Fruit fly (Drosophila melanogaster) whole organism, prepupa: ENCODE results near the gene neb.
A peak's percentile ranks its signal among the peaks of the same experiment; 100 is the strongest.

ENCODE experiments used
- CG10669 ChIP-seq: fragments of 200-800 bp; sonication (Bioruptor generic); optimal IDR thresholded peaks from 3 replicates; lab custom pipeline; 2018; ENCODE audit warnings: missing biosample characterization, mild to moderate bottlenecking, missing genetic modification characterization, moderate library complexity
- CG11294 ChIP-seq: fragments of 200-800 bp; sonication (Bioruptor generic); IDR thresholded peaks from 2 replicates; pipeline ENCODE4 v1.3.6; 2022; ENCODE audit warnings: missing biosample characterization, missing genetic modification characterization
- CG11762 ChIP-seq: fragments of 200-800 bp; sonication (Bioruptor generic); optimal IDR thresholded peaks from 3 replicates; lab custom pipeline; 2016; ENCODE audit warnings: missing biosample characterization, missing genetic modification characterization; ENCODE audit not compliant: insufficient read depth
- CG11902 ChIP-seq: fragments of 200-800 bp; sonication (Bioruptor generic); optimal IDR thresholded peaks from 3 replicates; lab custom pipeline; 2016; ENCODE audit warnings: missing biosample characterization, missing genetic modification characterization
- CG1621 ChIP-seq: fragments of 200-800 bp; sonication (Bioruptor generic); optimal IDR thresholded peaks from 3 replicates; lab custom pipeline; 2018; ENCODE audit warnings: missing biosample characterization, mild to moderate bottlenecking, missing genetic modification characterization
- CG16779 ChIP-seq: fragments of 200-800 bp; sonication (Bioruptor generic); optimal IDR thresholded peaks from 3 replicates; lab custom pipeline; 2017; ENCODE audit warnings: missing biosample characterization, mild to moderate bottlenecking, missing genetic modification characterization
- CG32006 ChIP-seq: fragments of 200-800 bp; sonication (Bioruptor generic); optimal IDR thresholded peaks from 3 replicates; lab custom pipeline; 2017; ENCODE audit warnings: missing biosample characterization, mild to moderate bottlenecking, missing genetic modification characterization
- CG34406 ChIP-seq: fragments of 200-800 bp; sonication (Bioruptor generic); optimal IDR thresholded peaks from 3 replicates; lab custom pipeline; 2016; ENCODE audit warnings: missing biosample characterization, missing genetic modification characterization
- CG3919 ChIP-seq: fragments of 200-800 bp; sonication (Bioruptor generic); optimal IDR thresholded peaks from 3 replicates; lab custom pipeline; 2016; ENCODE audit warnings: missing biosample characterization, missing genetic modification characterization
- CG4318 ChIP-seq: fragments of 200-800 bp; sonication (Bioruptor generic); optimal IDR thresholded peaks from 3 replicates; lab custom pipeline; 2017; ENCODE audit warnings: missing biosample characterization, mild to moderate bottlenecking, missing genetic modification characterization
- CG6163 ChIP-seq: fragments of 200-800 bp; sonication (Bioruptor generic); IDR thresholded peaks from 3 replicates; pipeline ENCODE4 v1.3.6; 2022; ENCODE audit warnings: missing biosample characterization, missing genetic modification characterization
- CG6276 ChIP-seq: fragments of 200-800 bp; sonication (Bioruptor generic); optimal IDR thresholded peaks from 2 replicates; lab custom pipeline; 2017; ENCODE audit warnings: missing biosample characterization, mild to moderate bottlenecking, missing genetic modification characterization
- CG6792 ChIP-seq: fragments of 200-800 bp; sonication (Bioruptor generic); optimal IDR thresholded peaks from 3 replicates; lab custom pipeline; 2016; ENCODE audit warnings: missing biosample characterization, missing genetic modification characterization
- CG6808 ChIP-seq: fragments of 200-800 bp; sonication (Bioruptor generic); optimal IDR thresholded peaks from 3 replicates; lab custom pipeline; 2017; ENCODE audit warnings: missing biosample characterization, missing genetic modification characterization, mild to moderate bottlenecking, moderate library complexity, missing genetic modification reagents
- CG6854 ChIP-seq: fragments of 200-800 bp; sonication (Bioruptor generic); optimal IDR thresholded peaks from 2 replicates; lab custom pipeline; 2017; ENCODE audit warnings: missing biosample characterization, mild to moderate bottlenecking, missing genetic modification characterization
- CG8119 ChIP-seq: fragments of 200-800 bp; sonication (Bioruptor generic); IDR thresholded peaks from 3 replicates; pipeline ENCODE4 v1.3.6; 2022; ENCODE audit warnings: missing biosample characterization, missing genetic modification characterization
- CG8632 ChIP-seq: fragments of 200-800 bp; sonication (Bioruptor generic); optimal IDR thresholded peaks from 3 replicates; lab custom pipeline; 2016; ENCODE audit warnings: missing biosample characterization, missing genetic modification characterization
- CG9139 ChIP-seq: fragments of 200-800 bp; sonication (Bioruptor generic); optimal IDR thresholded peaks from 3 replicates; lab custom pipeline; 2017; ENCODE audit warnings: missing biosample characterization, mild to moderate bottlenecking, missing genetic modification characterization
- Eip75B ChIP-seq: fragments of 200-800 bp; sonication (Bioruptor generic); optimal IDR thresholded peaks from 3 replicates; lab custom pipeline; 2016; ENCODE audit warnings: missing biosample characterization, missing genetic modification characterization
- Eip93F ChIP-seq: fragments of 200-800 bp; sonication (Bioruptor generic); optimal IDR thresholded peaks from 2 replicates; lab custom pipeline; 2016; ENCODE audit warnings: missing biosample characterization, mild to moderate bottlenecking, missing genetic modification characterization
- Ets21C ChIP-seq: fragments of 200-800 bp; sonication (Bioruptor generic); optimal IDR thresholded peaks from 3 replicates; lab custom pipeline; 2016; ENCODE audit warnings: missing biosample characterization, missing genetic modification characterization
- Ets96B ChIP-seq: fragments of 200-800 bp; optimal IDR thresholded peaks from 2 replicates; lab custom pipeline; 2019; ENCODE audit warnings: missing biosample characterization, mild to moderate bottlenecking, missing genetic modification characterization, moderate library complexity
- Hr4 ChIP-seq: fragments of 200-800 bp; sonication (Bioruptor generic); optimal IDR thresholded peaks from 3 replicates; lab custom pipeline; 2016; ENCODE audit warnings: missing biosample characterization, missing genetic modification characterization
- Lpt ChIP-seq: fragments of 200-800 bp; sonication (Bioruptor generic); optimal IDR thresholded peaks from 3 replicates; lab custom pipeline; 2016; ENCODE audit warnings: missing biosample characterization, missing genetic modification characterization
- Met ChIP-seq: fragments of 200-800 bp; sonication (Bioruptor generic); optimal IDR thresholded peaks from 3 replicates; lab custom pipeline; 2016; ENCODE audit warnings: missing biosample characterization, missing genetic modification characterization
- OdsH ChIP-seq: fragments of 200-800 bp; sonication (Bioruptor generic); optimal IDR thresholded peaks from 3 replicates; lab custom pipeline; 2016; ENCODE audit warnings: missing biosample characterization, missing genetic modification characterization
- Smox ChIP-seq: fragments of 200-800 bp; sonication (Bioruptor generic); optimal IDR thresholded peaks from 3 replicates; lab custom pipeline; 2016; ENCODE audit warnings: missing biosample characterization, missing genetic modification characterization
- Sox102F ChIP-seq: fragments of 200-800 bp; sonication (Bioruptor generic); optimal IDR thresholded peaks from 2 replicates; lab custom pipeline; 2016; ENCODE audit warnings: missing biosample characterization, mild to moderate bottlenecking, missing genetic modification characterization
- Sox15 ChIP-seq: fragments of 200-800 bp; sonication (Bioruptor generic); optimal IDR thresholded peaks from 3 replicates; lab custom pipeline; 2016; ENCODE audit warnings: missing biosample characterization, missing genetic modification characterization
- achi ChIP-seq: fragments of 200-800 bp; sonication (Bioruptor generic); optimal IDR thresholded peaks from 3 replicates; lab custom pipeline; 2016; ENCODE audit warnings: missing biosample characterization, missing genetic modification characterization
- acj6 ChIP-seq: fragments of 200-800 bp; sonication (Bioruptor generic); optimal IDR thresholded peaks from 3 replicates; lab custom pipeline; 2016; ENCODE audit warnings: missing biosample characterization, missing genetic modification characterization
- cyc ChIP-seq: fragments of 200-800 bp; sonication (Bioruptor generic); optimal IDR thresholded peaks from 3 replicates; lab custom pipeline; 2016; ENCODE audit warnings: missing biosample characterization, missing genetic modification characterization
- dac ChIP-seq: fragments of 200-800 bp; sonication (Bioruptor generic); optimal IDR thresholded peaks from 2 replicates; lab custom pipeline; 2017; ENCODE audit warnings: missing biosample characterization, mild to moderate bottlenecking, missing genetic modification characterization
- dsx ChIP-seq: fragments of 200-800 bp; optimal IDR thresholded peaks from 3 replicates; lab custom pipeline; 2019; ENCODE audit warnings: missing biosample characterization, mild to moderate bottlenecking, missing genetic modification characterization, moderate library complexity; ENCODE audit not compliant: poor library complexity, severe bottlenecking
- eg ChIP-seq: fragments of 200-800 bp; sonication (Bioruptor generic); IDR thresholded peaks from 3 replicates; pipeline ENCODE4 v1.3.6; 2022; ENCODE audit warnings: missing biosample characterization, missing genetic modification characterization
- esn ChIP-seq: fragments of 200-800 bp; sonication (Bioruptor generic); optimal IDR thresholded peaks from 2 replicates; lab custom pipeline; 2016; ENCODE audit warnings: missing biosample characterization, mild to moderate bottlenecking, missing genetic modification characterization, moderate library complexity
- fd85E ChIP-seq: fragments of 200-800 bp; sonication (Bioruptor generic); optimal IDR thresholded peaks from 3 replicates; lab custom pipeline; 2016; ENCODE audit warnings: missing biosample characterization, missing genetic modification characterization
- fkh ChIP-seq: fragments of 200-800 bp; sonication (Bioruptor generic); optimal IDR thresholded peaks from 3 replicates; lab custom pipeline; 2017; ENCODE audit warnings: missing biosample characterization, mild to moderate bottlenecking, missing genetic modification characterization, moderate library complexity
- lz ChIP-seq: fragments of 200-800 bp; sonication (Bioruptor generic); optimal IDR thresholded peaks from 3 replicates; lab custom pipeline; 2016; ENCODE audit warnings: missing biosample characterization, missing genetic modification characterization
- net ChIP-seq: fragments of 200-800 bp; sonication (Bioruptor generic); optimal IDR thresholded peaks from 3 replicates; lab custom pipeline; 2016; ENCODE audit warnings: missing biosample characterization, missing genetic modification characterization
- salr ChIP-seq, 2 experiments: fragments of 200-800 bp; sonication (Bioruptor generic); optimal IDR thresholded peaks; 3 replicates each; lab custom pipeline; 2016 to 2018; ENCODE audit warnings: missing biosample characterization in 2 of 2, missing genetic modification characterization in 2 of 2, mild to moderate bottlenecking in 1 of 2
- spab ChIP-seq: fragments of 200-800 bp; sonication (Bioruptor generic); optimal IDR thresholded peaks from 2 replicates; lab custom pipeline; 2017; ENCODE audit warnings: missing biosample characterization, mild to moderate bottlenecking, missing genetic modification characterization, missing genetic modification reagents
- svp ChIP-seq: fragments of 200-800 bp; sonication (Bioruptor generic); peaks from one replicate; lab custom pipeline; 2016; ENCODE audit warnings: missing biosample characterization, missing genetic modification characterization
- vri ChIP-seq: fragments of 200-800 bp; sonication (Bioruptor generic); optimal IDR thresholded peaks from 3 replicates; lab custom pipeline; 2016; ENCODE audit warnings: missing biosample characterization, mild to moderate bottlenecking, missing genetic modification characterization

The neb gene

DNA sequence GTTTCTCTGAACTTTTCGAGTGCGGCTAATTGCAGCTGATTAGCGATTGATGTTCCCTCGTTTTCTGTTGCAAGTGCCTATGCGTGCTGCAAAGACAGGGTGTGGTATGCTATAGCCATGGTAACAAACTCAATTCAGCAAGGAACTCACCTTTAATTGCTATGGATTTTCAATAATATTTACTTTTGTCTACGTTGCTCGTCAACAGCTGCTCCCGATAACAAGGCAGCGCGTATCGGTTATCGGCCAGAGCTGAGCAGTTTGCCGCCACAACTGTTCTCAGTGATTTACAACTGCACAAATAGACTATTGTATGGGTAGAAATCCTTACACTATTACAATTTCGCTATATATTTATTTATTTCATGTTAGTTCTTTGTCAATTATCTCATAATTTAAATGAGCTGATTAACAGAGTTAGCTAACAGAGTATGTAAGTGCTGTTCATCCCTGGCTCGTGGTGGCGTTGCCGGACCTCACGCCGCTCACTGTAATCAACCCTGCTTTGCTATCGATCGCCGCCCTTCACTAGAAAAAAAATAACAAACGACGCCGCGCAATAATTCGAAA, at the start of gene neb, which contains the start of gene pr (continued):
- no peak for TF ChIP-seq CG16779
- peak; percentile 81 for TF ChIP-seq svp (GFP tag; lab: Kevin White, UChicago)
- TF ChIP-seq acj6 = peak; percentile 54
- TF ChIP-seq CG6854 (GFP tag; lab: Kevin White, UChicago) = no peak
- TF ChIP-seq vri (GFP tag; lab: Kevin White, UChicago) = peak; percentile 53
- peak; percentile 39 for TF ChIP-seq Met (GFP tag; lab: Kevin White, UChicago)
- no peak for TF ChIP-seq fd85E
- no peak for TF ChIP-seq salr (GFP tag; optimal IDR thresholded peaks at IDR 0.05; lab: Kevin White, UChicago)
- TF ChIP-seq Sox15 (GFP tag; lab: Kevin White, UChicago) = no peak

DNA sequence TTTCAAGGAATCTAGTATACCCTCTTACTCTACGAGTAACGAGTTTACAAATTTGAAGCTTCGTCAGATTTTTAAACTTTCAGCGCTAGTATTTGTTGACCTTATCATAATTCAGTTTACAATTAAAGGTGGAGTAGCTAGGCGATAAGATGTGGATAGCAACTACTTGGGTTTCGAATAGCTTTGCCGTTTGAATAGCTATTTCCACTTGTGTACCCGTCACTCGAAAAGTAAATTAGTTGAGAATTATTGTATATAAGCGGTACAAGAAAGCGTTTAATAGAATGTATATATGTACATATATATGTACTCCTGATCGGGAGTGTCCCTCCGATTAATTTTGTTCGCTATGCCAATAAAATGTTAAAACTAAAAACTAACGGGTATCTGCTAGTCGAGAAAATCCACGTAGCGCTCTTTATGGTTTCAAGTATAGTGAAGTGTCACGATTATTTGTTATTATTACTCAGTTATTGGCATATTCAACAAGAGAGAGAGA, 49.2 kb upstream of the neb start:
- TF ChIP-seq Met (GFP tag; lab: Kevin White, UChicago) = no peak

DNA sequence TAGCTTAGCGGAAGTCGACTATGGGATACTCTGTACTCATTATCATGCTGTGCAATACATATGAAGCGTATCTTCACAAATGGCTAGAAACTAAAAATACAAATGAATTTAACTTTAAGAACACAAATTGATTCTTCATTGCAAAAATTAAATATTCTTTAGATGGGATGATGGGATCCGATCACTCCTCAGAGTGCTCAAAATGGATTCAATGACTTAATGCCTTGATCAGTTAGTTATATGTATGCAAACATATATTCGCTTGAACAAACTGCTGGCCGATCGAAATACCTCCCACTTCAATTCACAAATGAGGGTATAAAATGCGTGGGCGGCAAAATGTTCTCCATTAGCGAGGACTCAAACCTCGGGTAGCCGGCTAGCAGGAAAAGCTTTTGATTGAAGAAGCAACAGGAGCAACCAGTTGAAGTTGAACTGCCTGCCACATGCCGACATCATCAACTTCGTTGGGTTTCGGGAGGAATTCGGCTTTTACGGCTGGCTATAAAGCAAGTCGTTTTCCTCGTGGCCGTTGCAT, 48.1 kb upstream of the neb start, which contains the start of gene sNPF:
Gene sNPF, plus strand, starts transcription at position 534 of the 538 bp plus-strand sequence.
- TF ChIP-seq CG6792 (GFP tag; lab: Kevin White, UChicago) (peak; percentile 77), salr (GFP tag; optimal IDR thresholded peaks at IDR 0.05; lab: Kevin White, UChicago) (peak; percentile 49 to 63), Lpt (GFP tag; lab: Kevin White, UChicago) (peak; percentile 39), Hr4 (peak; percentile 74), Smox (GFP tag; lab: Kevin White, UChicago) (peak; percentile 66), CG6854 (GFP tag; lab: Kevin White, UChicago) (no peak), CG4318 (GFP tag; lab: Kevin White, UChicago) (peak; percentile 60), Met (GFP tag; lab: Kevin White, UChicago) (peak; percentile 69), CG10669 (GFP tag; lab: Kevin White, UChicago) (peak; percentile 76), CG11294 (GFP tag; lab: Robert Waterston, UW) (no peak), CG16779 (peak; percentile 61), svp (GFP tag; lab: Kevin White, UChicago) (peak; percentile 87), Eip93F (GFP tag; lab: Kevin White, UChicago) (no peak), Sox102F (peak; percentile 67), CG8119 (GFP tag; lab: Robert Waterston, UW) (no peak), acj6 (peak; percentile 79), Ets21C (GFP tag; lab: Kevin White, UChicago) (peak; percentile 53), CG9139 (GFP tag; lab: Kevin White, UChicago) (peak; percentile 68), CG6163 (GFP tag; lab: Robert Waterston, UW) (no peak; the same call in 1 of the 3 replicates), fkh (GFP tag; lab: Kevin White, UChicago) (no peak), CG11902 (GFP tag; lab: Kevin White, UChicago) (peak; percentile 63), CG3919 (GFP tag; lab: Kevin White, UChicago) (peak; percentile 80), vri (GFP tag; lab: Kevin White, UChicago) (peak; percentile 42), esn (peak; percentile 80), CG8632 (GFP tag; lab: Kevin White, UChicago) (peak; percentile 72), OdsH (GFP tag; lab: Kevin White, UChicago) (peak; percentile 81), lz (GFP tag; lab: Kevin White, UChicago) (peak; percentile 72), CG6276 (GFP tag; lab: Kevin White, UChicago) (peak; percentile 50), net (GFP tag; lab: Kevin White, UChicago) (peak; percentile 60), fd85E (no peak), spab (GFP tag; lab: Kevin White, UChicago) (peak; percentile 67), Ets96B (no peak), achi (GFP tag; lab: Kevin White, UChicago) (peak; percentile 75), cyc (GFP tag; lab: Kevin White, UChicago) (peak; percentile 76), CG1621 (tag; lab: Kevin White, UChicago) (peak; percentile 64), eg (GFP tag; lab: Robert Waterston, UW) (0 out of 3 replicates have a peak, but pooled peaks have one; percentile 15), CG11762 (GFP tag; lab: Kevin White, UChicago) (peak; percentile 9), dac (peak; percentile 32), CG6808 (GFP tag; lab: Kevin White, UChicago) (peak; percentile 74), Eip75B (GFP tag; lab: Kevin White, UChicago) (peak; percentile 73), CG34406 (GFP tag; lab: Kevin White, UChicago) (peak; percentile 66), dsx (no peak), CG32006 (GFP tag; lab: Kevin White, UChicago) (peak; percentile 89)
